Worm (Caenorhabditis elegans) whole organism, L1 larva: ENCODE results near the gene rom-3.
A peak's percentile ranks its signal among the peaks of the same experiment; 100 is the strongest.

ENCODE experiments used
- C04F5.9 ChIP-seq: sonication (generic microtip); optimal IDR thresholded peaks from 2 replicates; lab custom pipeline; 2016; ENCODE audit warnings: missing genetic modification characterization, missing compliant biosample characterization
- C34B4.2 ChIP-seq: sonication (generic microtip); optimal IDR thresholded peaks from 2 replicates; lab custom pipeline; 2017; ENCODE audit warnings: mild to moderate bottlenecking, missing genetic modification characterization, missing compliant biosample characterization
- aha-1 ChIP-seq: fragments of 150-350 bp; optimal IDR thresholded peaks from 2 replicates; lab custom pipeline; 2014; ENCODE audit warnings: missing biosample characterization, missing genetic modification characterization
- aly-2 ChIP-seq: fragments of 150-350 bp; optimal IDR thresholded peaks from 2 replicates; lab custom pipeline; 2014; ENCODE audit warnings: missing biosample characterization, missing genetic modification characterization
- ama-1 ChIP-seq: fragments of 150-350 bp; optimal IDR thresholded peaks from 2 replicates; lab custom pipeline; 2014
- blmp-1 ChIP-seq: fragments of 150-350 bp; optimal IDR thresholded peaks from 2 replicates; lab custom pipeline; 2014; ENCODE audit warnings: missing biosample characterization, missing genetic modification characterization
- ceh-63 ChIP-seq: fragments of 200-800 bp; sonication (Bioruptor generic); optimal IDR thresholded peaks from 2 replicates; lab custom pipeline; 2018; ENCODE audit warnings: mild to moderate bottlenecking, missing genetic modification characterization, missing compliant biosample characterization
- ceh-88 ChIP-seq: fragments of 200-800 bp; sonication (Bioruptor generic); IDR thresholded peaks from 2 replicates; pipeline ENCODE4 v1.3.6; 2022; ENCODE audit warnings: missing genetic modification characterization, missing compliant biosample characterization
- ces-1 ChIP-seq: fragments of 150-350 bp; optimal IDR thresholded peaks from 2 replicates; lab custom pipeline; 2014; ENCODE audit warnings: missing biosample characterization, missing genetic modification reagents, missing genetic modification characterization
- egl-27 ChIP-seq, 2 experiments: fragments of 150-350 bp in 1 of 2; sonication (generic microtip); optimal IDR thresholded peaks; 3 replicates each; lab custom pipeline; 2017 to 2018; ENCODE audit warnings: missing biosample characterization in 2 of 2, missing genetic modification characterization in 2 of 2, missing genetic modification reagents in 2 of 2
- elt-3 ChIP-seq, 6 experiments: fragments of 150-350 bp in 1 of 6; sonication (generic microtip); optimal IDR thresholded peaks; 2 replicates each; lab custom pipeline; 2017 to 2018; ENCODE audit warnings: missing biosample characterization in 6 of 6, missing genetic modification characterization in 6 of 6, inconsistent platforms in 1 of 6
- fkh-4 ChIP-seq: sonication (generic microtip); optimal IDR thresholded peaks from 2 replicates; lab custom pipeline; 2016; ENCODE audit warnings: missing compliant biosample characterization, missing genetic modification characterization, borderline replicate concordance
- fkh-8 ChIP-seq: sonication (generic microtip); optimal IDR thresholded peaks from 2 replicates; lab custom pipeline; 2016; ENCODE audit warnings: mild to moderate bottlenecking, missing genetic modification characterization, missing compliant biosample characterization
- fos-1 ChIP-seq: fragments of 150-350 bp; optimal IDR thresholded peaks from 2 replicates; lab custom pipeline; 2014; ENCODE audit warnings: missing biosample characterization, missing genetic modification characterization
- grh-1 ChIP-seq: fragments of 200-800 bp; sonication (Bioruptor generic); IDR thresholded peaks from 2 replicates; pipeline ENCODE4 v1.3.6; 2022; ENCODE audit warnings: missing genetic modification reagents, missing genetic modification characterization, missing compliant biosample characterization
- irx-1 ChIP-seq: sonication (generic microtip); optimal IDR thresholded peaks from 2 replicates; lab custom pipeline; 2016; ENCODE audit warnings: missing genetic modification characterization, missing compliant biosample characterization
- isw-1 ChIP-seq: fragments of 200-800 bp; sonication (Bioruptor generic); IDR thresholded peaks from 2 replicates; pipeline ENCODE4 v1.3.6; 2022; ENCODE audit warnings: missing genetic modification characterization, missing compliant biosample characterization
- jun-1 ChIP-seq: fragments of 150-350 bp; optimal IDR thresholded peaks from 2 replicates; lab custom pipeline; 2014; ENCODE audit warnings: missing biosample characterization, missing genetic modification reagents, missing genetic modification characterization
- lin-14 ChIP-seq: fragments of 200-800 bp; sonication (Bioruptor generic); optimal IDR thresholded peaks from 2 replicates; lab custom pipeline; 2018; ENCODE audit warnings: mild to moderate bottlenecking, missing genetic modification characterization, moderate library complexity, missing compliant biosample characterization
- lin-35 ChIP-seq, 2 experiments: fragments of 150-350 bp; optimal IDR thresholded peaks; 2 replicates each; lab custom pipeline; 2014; ENCODE audit warnings: missing biosample characterization in 2 of 2, missing genetic modification characterization in 2 of 2, missing genetic modification reagents in 2 of 2
- lin-39 ChIP-seq: fragments of 150-350 bp; optimal IDR thresholded peaks from 2 replicates; lab custom pipeline; 2014; ENCODE audit warnings: missing biosample characterization, missing genetic modification reagents, missing genetic modification characterization
- lir-3 ChIP-seq: sonication (generic microtip); optimal IDR thresholded peaks from 2 replicates; lab custom pipeline; 2016; ENCODE audit warnings: mild to moderate bottlenecking, missing genetic modification characterization, moderate library complexity, missing compliant biosample characterization; ENCODE audit not compliant: poor library complexity
- mab-9 ChIP-seq: fragments of 200-800 bp; sonication (Bioruptor generic); IDR thresholded peaks from 2 replicates; pipeline ENCODE4 v1.3.6; 2022; ENCODE audit warnings: missing genetic modification reagents, missing genetic modification characterization, missing compliant biosample characterization
- mef-2 ChIP-seq: fragments of 150-350 bp; optimal IDR thresholded peaks from 2 replicates; lab custom pipeline; 2014; ENCODE audit warnings: missing biosample characterization, missing genetic modification characterization
- mep-1 ChIP-seq: fragments of 150-350 bp; optimal IDR thresholded peaks from 2 replicates; lab custom pipeline; 2014; ENCODE audit warnings: missing biosample characterization, missing genetic modification characterization
- nhr-19 ChIP-seq: fragments of 200-800 bp; sonication (Bioruptor generic); conservative IDR thresholded peaks from 2 replicates; pipeline ENCODE4 v1.3.6; 2022; ENCODE audit warnings: missing genetic modification characterization, missing compliant biosample characterization
- nhr-20 ChIP-seq: sonication (generic microtip); optimal IDR thresholded peaks from 2 replicates; lab custom pipeline; 2016; ENCODE audit warnings: mild to moderate bottlenecking, missing genetic modification characterization, missing compliant biosample characterization
- nhr-237 ChIP-seq: fragments of 150-350 bp; optimal IDR thresholded peaks from 2 replicates; lab custom pipeline; 2014; ENCODE audit warnings: missing biosample characterization, missing genetic modification characterization
- nhr-76 ChIP-seq: sonication (generic microtip); optimal IDR thresholded peaks from 2 replicates; lab custom pipeline; 2017; ENCODE audit warnings: missing biosample characterization, missing genetic modification characterization
- nhr-90 ChIP-seq: sonication (generic microtip); optimal IDR thresholded peaks from 2 replicates; lab custom pipeline; 2016; ENCODE audit warnings: mild to moderate bottlenecking, missing genetic modification characterization, missing compliant biosample characterization; ENCODE audit not compliant: poor library complexity
- pag-3 ChIP-seq: sonication (generic microtip); optimal IDR thresholded peaks from 2 replicates; lab custom pipeline; 2017; ENCODE audit warnings: missing genetic modification characterization, mild to moderate bottlenecking, missing compliant biosample characterization, antibody characterized with exemption, borderline replicate concordance; ENCODE audit not compliant: insufficient read depth
- pax-3 ChIP-seq: fragments of 200-800 bp; sonication (Bioruptor generic); optimal IDR thresholded peaks from 2 replicates; lab custom pipeline; 2018; ENCODE audit warnings: mild to moderate bottlenecking, missing genetic modification characterization, moderate library complexity, missing compliant biosample characterization
- sox-4 ChIP-seq: sonication (generic microtip); optimal IDR thresholded peaks from 2 replicates; lab custom pipeline; 2016; ENCODE audit warnings: missing genetic modification characterization, missing compliant biosample characterization
- tbx-2 ChIP-seq: sonication (generic microtip); optimal IDR thresholded peaks from 2 replicates; lab custom pipeline; 2016; ENCODE audit warnings: missing genetic modification characterization, missing compliant biosample characterization
- unc-86 ChIP-seq: sonication (generic microtip); optimal IDR thresholded peaks from 2 replicates; lab custom pipeline; 2016; ENCODE audit warnings: missing genetic modification characterization, missing compliant biosample characterization
- unc-98 ChIP-seq: fragments of 200-800 bp; sonication (Bioruptor generic); IDR thresholded peaks from 2 replicates; pipeline ENCODE4 v1.3.6; 2022; ENCODE audit warnings: missing genetic modification characterization, missing compliant biosample characterization
- ztf-11 ChIP-seq, 2 experiments: sonication (generic microtip); optimal IDR thresholded peaks; 2 replicates each; lab custom pipeline; 2016 to 2017; ENCODE audit warnings: missing genetic modification characterization in 2 of 2, missing biosample characterization in 1 of 2, missing compliant biosample characterization in 1 of 2
- ztf-4 ChIP-seq: fragments of 150-350 bp; optimal IDR thresholded peaks from 2 replicates; lab custom pipeline; 2014; ENCODE audit warnings: missing biosample characterization, missing genetic modification characterization

The rom-3 gene

ce11 chrIV:16936053-16936452 lies 34.2 kb downstream of the rom-3 start:
- no peak for TF ChIP-seq mab-9 (GFP tag; lab: Robert Waterston, UW)
- 0 out of 2 replicates have a peak, but pooled peaks have one; percentile 34 for TF ChIP-seq grh-1 (GFP tag; lab: Robert Waterston, UW)
- TF ChIP-seq tbx-2 (tag; lab: Kevin White, UChicago), result no peak

ce11 chrIV:16931077-16931476 lies 39.2 kb downstream of the rom-3 start, which contains the start of gene Y116A8C.49:
TSS of gene Y116A8C.49 (minus strand) at chrIV:16931177.
- TF ChIP-seq ztf-11 (tag; optimal IDR thresholded peaks at IDR 0.05; lab: Kevin White, UChicago), result no peak
- TF ChIP-seq lin-35 (GFP tag; optimal IDR thresholded peaks at IDR 0.05; lab: Kevin White, UChicago), result no peak
- TF ChIP-seq nhr-90 (tag; lab: Kevin White, UChicago), result no peak
- no peak for TF ChIP-seq mef-2 (tag; lab: Kevin White, UChicago)
- TF ChIP-seq tbx-2 (tag; lab: Kevin White, UChicago), result no peak
- no peak for TF ChIP-seq nhr-237 (tag; lab: Kevin White, UChicago)
- TF ChIP-seq fos-1, result no peak
- TF ChIP-seq mep-1 (tag; lab: Kevin White, UChicago), result no peak
- no peak for TF ChIP-seq ceh-63 (GFP tag; lab: Kevin White, UChicago)
- TF ChIP-seq lin-14 (GFP tag; lab: Kevin White, UChicago), result no peak
- TF ChIP-seq isw-1 (GFP tag; lab: Robert Waterston, UW), result no peak
- no peak for TF ChIP-seq ztf-4
- TF ChIP-seq ces-1 (GFP tag; lab: Kevin White, UChicago), result no peak
- no peak for TF ChIP-seq ama-1 (lab: Kevin White, UChicago)
- TF ChIP-seq ceh-88 (GFP tag; lab: Robert Waterston, UW), result no peak
- TF ChIP-seq lin-39, result no peak
- no peak for TF ChIP-seq C04F5.9 (tag; lab: Kevin White, UChicago)
- TF ChIP-seq blmp-1 (tag; lab: Kevin White, UChicago), result no peak

- TF ChIP-seq nhr-19 (GFP tag; lab: Robert Waterston, UW) (no peak), C34B4.2 (tag; lab: Kevin White, UChicago) (no peak), mab-9 (GFP tag; lab: Robert Waterston, UW) (no peak)
Observed at ce11 chrIV:16926558-16926957, 43.7 kb downstream of the rom-3 start.

- TF ChIP-seq lir-3 (tag; lab: Kevin White, UChicago), result no peak
- no peak for TF ChIP-seq C34B4.2 (tag; lab: Kevin White, UChicago)
- TF ChIP-seq lin-14 (GFP tag; lab: Kevin White, UChicago), result no peak
- no peak for TF ChIP-seq nhr-76
- no peak for TF ChIP-seq aha-1 (tag; lab: Kevin White, UChicago)
- no peak for TF ChIP-seq unc-86 (tag; lab: Kevin White, UChicago)
- TF ChIP-seq mab-9 (GFP tag; lab: Robert Waterston, UW), result no peak
- TF ChIP-seq pax-3, result no peak
- TF ChIP-seq fkh-8 (tag; lab: Kevin White, UChicago), result no peak
- no peak for TF ChIP-seq pag-3
- TF ChIP-seq elt-3 (tag; optimal IDR thresholded peaks at IDR 0.05; lab: Kevin White, UChicago), result no peak
- no peak for TF ChIP-seq isw-1 (GFP tag; lab: Robert Waterston, UW)
- no peak for TF ChIP-seq nhr-90 (tag; lab: Kevin White, UChicago)
- no peak for TF ChIP-seq irx-1 (tag; lab: Kevin White, UChicago)
- no peak for TF ChIP-seq jun-1 (tag; lab: Kevin White, UChicago)
- no peak for TF ChIP-seq ceh-63 (GFP tag; lab: Kevin White, UChicago)
- no peak for TF ChIP-seq sox-4 (tag; lab: Kevin White, UChicago)
- TF ChIP-seq tbx-2 (tag; lab: Kevin White, UChicago), result no peak
Observed at ce11 chrIV:16925363-16925863, 44.9 kb downstream of the rom-3 start.

- TF ChIP-seq nhr-20 (no peak), jun-1 (tag; lab: Kevin White, UChicago) (no peak), egl-27 (tag; optimal IDR thresholded peaks at IDR 0.05; lab: Kevin White, UChicago) (no peak), fkh-4 (tag; lab: Kevin White, UChicago) (no peak), unc-86 (tag; lab: Kevin White, UChicago) (no peak), unc-98 (GFP tag; lab: Robert Waterston, UW) (no peak), aly-2 (no peak), C04F5.9 (tag; lab: Kevin White, UChicago) (no peak)
Observed at ce11 chrIV:16924092-16924491, 46.2 kb downstream of the rom-3 start, which contains the start of gene nep-24. TSS of gene nep-24 (plus strand) at chrIV:16924392.
